Fruit fly (Drosophila melanogaster): Measurements from ENCODE around the gene CG17349.

CG17349 gene

dm6 chr2L:19358017-19358471 is 12.2 kb upstream of the CG17349 start:
- peak; percentile 92 for TF ChIP-seq Pif1B (GFP tag; optimal IDR thresholded peaks at IDR 0.05)
- TF ChIP-seq CG10348 (GFP tag; IDR thresholded peaks at IDR 0.05) = peak; percentile 61
- TF ChIP-seq CG8301 (tag; optimal IDR thresholded peaks at IDR 0.05) = peak; percentile 88
- peak; percentile 94 for TF ChIP-seq Pif1A (GFP tag; optimal IDR thresholded peaks at IDR 0.05)
- peak; percentile 39 for TF ChIP-seq EcR (GFP tag; optimal IDR thresholded peaks at IDR 0.05)
- peak; percentile 80 for TF ChIP-seq gl (tag; optimal IDR thresholded peaks at IDR 0.05)
- peak; percentile 95 for TF ChIP-seq CG32121 (GFP tag; IDR thresholded peaks at IDR 0.05)
- peak; percentile 92 for TF ChIP-seq CG8159 (tag; optimal IDR thresholded peaks at IDR 0.05)
- TF ChIP-seq CG12605 (GFP tag; IDR thresholded peaks at IDR 0.05) = peak; percentile 92
- peak; percentile 93 for TF ChIP-seq CG15710 (tag; optimal IDR thresholded peaks at IDR 0.05)
- peak; percentile 87 for TF ChIP-seq rn (GFP tag; IDR thresholded peaks at IDR 0.05)
- peak; percentile 91 for TF ChIP-seq CG14655 (GFP tag; optimal IDR thresholded peaks at IDR 0.05)
- TF ChIP-seq fd96Ca (GFP tag; IDR thresholded peaks at IDR 0.05) = peak; percentile 96
- peak; percentile 59 for TF ChIP-seq Snoo (tag; optimal IDR thresholded peaks at IDR 0.05)
- TF ChIP-seq CG4496 (GFP tag; IDR thresholded peaks at IDR 0.05) = peak; percentile 95
- TF ChIP-seq Ets98B (GFP tag; IDR thresholded peaks at IDR 0.05) = peak; percentile 95
- peak; percentile 92 for TF ChIP-seq CG34367 (tag; optimal IDR thresholded peaks at IDR 0.05)
- peak; percentile 74 for TF ChIP-seq CG13204 (GFP tag; optimal IDR thresholded peaks at IDR 0.05)
- TF ChIP-seq CG9948 (tag; optimal IDR thresholded peaks at IDR 0.05) = peak; percentile 92
- peak; percentile 94 for TF ChIP-seq CG17806 (tag; optimal IDR thresholded peaks at IDR 0.05)
- peak; percentile 76 for TF ChIP-seq D1 (tag; optimal IDR thresholded peaks at IDR 0.05)

- TF ChIP-seq EcR (GFP tag; optimal IDR thresholded peaks at IDR 0.05) (no peak), CG32121 (GFP tag; IDR thresholded peaks at IDR 0.05) (no peak), fd96Ca (GFP tag; IDR thresholded peaks at IDR 0.05) (no peak), D1 (tag; optimal IDR thresholded peaks at IDR 0.05) (no peak), gl (tag; optimal IDR thresholded peaks at IDR 0.05) (peak; percentile 78), Snoo (tag; optimal IDR thresholded peaks at IDR 0.05) (no peak), CG34367 (tag; optimal IDR thresholded peaks at IDR 0.05) (peak; percentile 56), CG10348 (GFP tag; IDR thresholded peaks at IDR 0.05) (no peak), CG12605 (GFP tag; IDR thresholded peaks at IDR 0.05) (peak; percentile 34; the same call in 1 of the 2 replicates), Pif1B (GFP tag; optimal IDR thresholded peaks at IDR 0.05) (no peak), rn (GFP tag; IDR thresholded peaks at IDR 0.05) (no peak), CG14655 (GFP tag; optimal IDR thresholded peaks at IDR 0.05) (peak; percentile 48), CG8301 (tag; optimal IDR thresholded peaks at IDR 0.05) (peak; percentile 2), CG13204 (GFP tag; optimal IDR thresholded peaks at IDR 0.05) (peak; percentile 41), Pif1A (GFP tag; optimal IDR thresholded peaks at IDR 0.05) (no peak), CG15710 (tag; optimal IDR thresholded peaks at IDR 0.05) (peak; percentile 29), CG17806 (tag; optimal IDR thresholded peaks at IDR 0.05) (peak; percentile 24), Ets98B (GFP tag; IDR thresholded peaks at IDR 0.05) (no peak), CG8159 (tag; optimal IDR thresholded peaks at IDR 0.05) (peak; percentile 10), CG4496 (GFP tag; IDR thresholded peaks at IDR 0.05) (no peak; the same call in 2 of the 3 replicates), CG9948 (tag; optimal IDR thresholded peaks at IDR 0.05) (no peak)
Observed at dm6 chr2L:19359802-19360429, 10.3 kb upstream of the CG17349 start.

- TF ChIP-seq fd96Ca (GFP tag; IDR thresholded peaks at IDR 0.05) = no peak
- peak; percentile 52 for TF ChIP-seq CG34367 (tag; optimal IDR thresholded peaks at IDR 0.05)
- peak; percentile 66 for TF ChIP-seq CG14655 (GFP tag; optimal IDR thresholded peaks at IDR 0.05)
- no peak for TF ChIP-seq D1 (tag; optimal IDR thresholded peaks at IDR 0.05)
- TF ChIP-seq CG9948 (tag; optimal IDR thresholded peaks at IDR 0.05) = peak; percentile 59
- TF ChIP-seq Snoo (tag; optimal IDR thresholded peaks at IDR 0.05) = peak; percentile 78
- no peak; the same call in 1 of the 2 replicates for TF ChIP-seq CG10348 (GFP tag; IDR thresholded peaks at IDR 0.05)
- peak; percentile 55 for TF ChIP-seq CG17806 (tag; optimal IDR thresholded peaks at IDR 0.05)
- no peak for TF ChIP-seq rn (GFP tag; IDR thresholded peaks at IDR 0.05)
- TF ChIP-seq gl (tag; optimal IDR thresholded peaks at IDR 0.05) = peak; percentile 32
- TF ChIP-seq CG15710 (tag; optimal IDR thresholded peaks at IDR 0.05) = peak; percentile 61
- peak; percentile 58 for TF ChIP-seq CG13204 (GFP tag; optimal IDR thresholded peaks at IDR 0.05)
- peak; percentile 65 for TF ChIP-seq Pif1A (GFP tag; optimal IDR thresholded peaks at IDR 0.05)
- 0 out of 3 replicates have a peak, but pooled peaks have one; percentile 16 for TF ChIP-seq CG4496 (GFP tag; IDR thresholded peaks at IDR 0.05)
- TF ChIP-seq Pif1B (GFP tag; optimal IDR thresholded peaks at IDR 0.05) = peak; percentile 61
- TF ChIP-seq CG8159 (tag; optimal IDR thresholded peaks at IDR 0.05) = peak; percentile 79
- peak; percentile 41 for TF ChIP-seq CG8301 (tag; optimal IDR thresholded peaks at IDR 0.05)
- peak; percentile 23 for TF ChIP-seq EcR (GFP tag; optimal IDR thresholded peaks at IDR 0.05)
- TF ChIP-seq CG12605 (GFP tag; IDR thresholded peaks at IDR 0.05) = no peak
Observed at dm6 chr2L:19361632-19362142, 8.6 kb upstream of the CG17349 start.

dm6 chr2L:19362734-19363363 is 7.4 kb upstream of the CG17349 start, which contains the start of gene dnt:
Gene dnt (minus strand): TSS chr2L:19363227.
- peak; percentile 55 for TF ChIP-seq EcR (GFP tag; optimal IDR thresholded peaks at IDR 0.05)
- TF ChIP-seq CG14655 (GFP tag; optimal IDR thresholded peaks at IDR 0.05) = no peak

- no peak for TF ChIP-seq CG9948 (tag; optimal IDR thresholded peaks at IDR 0.05)
- TF ChIP-seq CG13204 (GFP tag; optimal IDR thresholded peaks at IDR 0.05) = no peak
- TF ChIP-seq CG4496 (GFP tag; IDR thresholded peaks at IDR 0.05) = peak; percentile 63
- TF ChIP-seq gl (tag; optimal IDR thresholded peaks at IDR 0.05) = no peak
- no peak for TF ChIP-seq CG14655 (GFP tag; optimal IDR thresholded peaks at IDR 0.05)
- no peak for TF ChIP-seq CG15710 (tag; optimal IDR thresholded peaks at IDR 0.05)
- TF ChIP-seq CG17806 (tag; optimal IDR thresholded peaks at IDR 0.05) = no peak
- TF ChIP-seq Ets98B (GFP tag; IDR thresholded peaks at IDR 0.05) = 0 out of 2 replicates have a peak, but pooled peaks have one; percentile 15
- TF ChIP-seq Pif1A (GFP tag; optimal IDR thresholded peaks at IDR 0.05) = no peak
- no peak for TF ChIP-seq Snoo (tag; optimal IDR thresholded peaks at IDR 0.05)
Observed at dm6 chr2L:19363530-19363929, 6.7 kb upstream of the CG17349 start.
